Fruit fly (Drosophila melanogaster) whole organism, adult: Measurements from ENCODE around the gene CG14200.

Experiments
- CG12768 ChIP-seq: fragments of 200-800 bp; sonication (Bioruptor generic); optimal IDR thresholded peaks from 2 replicates; lab custom pipeline; 2017; ENCODE audit warnings: missing biosample characterization, missing genetic modification characterization, mild to moderate bottlenecking, moderate library complexity, missing genetic modification reagents
- CG14711 ChIP-seq: fragments of 200-800 bp; sonication (Bioruptor generic); optimal IDR thresholded peaks from 2 replicates; lab custom pipeline; 2018; ENCODE audit warnings: missing biosample characterization, mild to moderate bottlenecking, missing genetic modification characterization, moderate library complexity
- CG1620 ChIP-seq: fragments of 200-800 bp; sonication (Bioruptor generic); optimal IDR thresholded peaks from 2 replicates; lab custom pipeline; 2016; ENCODE audit warnings: missing biosample characterization, missing genetic modification characterization
- CG7045 ChIP-seq: fragments of 200-800 bp; sonication (Bioruptor generic); optimal IDR thresholded peaks from 2 replicates; lab custom pipeline; 2017; ENCODE audit warnings: missing biosample characterization, mild to moderate bottlenecking, missing genetic modification characterization
- CG7101 ChIP-seq: fragments of 200-800 bp; sonication (Bioruptor generic); optimal IDR thresholded peaks from 2 replicates; lab custom pipeline; 2018; ENCODE audit warnings: missing biosample characterization, mild to moderate bottlenecking, missing genetic modification characterization, moderate library complexity
- Crg-1 ChIP-seq: fragments of 200-800 bp; sonication (Bioruptor generic); optimal IDR thresholded peaks from 2 replicates; lab custom pipeline; 2016; ENCODE audit warnings: missing biosample characterization, missing genetic modification characterization
- bab1 ChIP-seq: fragments of 200-800 bp; sonication (Bioruptor generic); optimal IDR thresholded peaks from 3 replicates; lab custom pipeline; 2019; ENCODE audit warnings: missing biosample characterization, mild to moderate bottlenecking, missing genetic modification characterization, moderate library complexity
- cnc ChIP-seq, 2 experiments: fragments of >200 bp; optimal IDR thresholded peaks; 2 replicates each; lab custom pipeline; 2017
- kay ChIP-seq: fragments of 200-800 bp; sonication (Bioruptor generic); peaks from one replicate; lab custom pipeline; 2016; ENCODE audit warnings: missing biosample characterization, missing genetic modification characterization, borderline replicate concordance
- pad ChIP-seq: fragments of 200-800 bp; sonication (Bioruptor generic); optimal IDR thresholded peaks from 3 replicates; lab custom pipeline; 2017; ENCODE audit warnings: missing biosample characterization, missing genetic modification characterization, mild to moderate bottlenecking, moderate library complexity, missing genetic modification reagents

- TF ChIP-seq CG1620 (GFP tag; lab: Kevin White, UChicago) (no peak), CG12768 (no peak), pad (no peak), kay (GFP tag; lab: Kevin White, UChicago) (no peak), CG7101 (tag; lab: Kevin White, UChicago) (no peak), cnc (optimal IDR thresholded peaks at IDR 0.05; lab: Kevin White, UChicago) (no peak), bab1 (GFP tag; lab: Kevin White, UChicago) (no peak), CG7045 (no peak), Crg-1 (GFP tag; lab: Kevin White, UChicago) (no peak), CG14711 (tag; lab: Kevin White, UChicago) (no peak)
Observed at dm6 chrX:19531642-19532041, 36.3 kb downstream of the CG14200 start, which contains the start of gene CG12231.
